Fruit fly (Drosophila melanogaster): ENCODE data around the gene CG31296.

The CG31296 gene

DNA sequence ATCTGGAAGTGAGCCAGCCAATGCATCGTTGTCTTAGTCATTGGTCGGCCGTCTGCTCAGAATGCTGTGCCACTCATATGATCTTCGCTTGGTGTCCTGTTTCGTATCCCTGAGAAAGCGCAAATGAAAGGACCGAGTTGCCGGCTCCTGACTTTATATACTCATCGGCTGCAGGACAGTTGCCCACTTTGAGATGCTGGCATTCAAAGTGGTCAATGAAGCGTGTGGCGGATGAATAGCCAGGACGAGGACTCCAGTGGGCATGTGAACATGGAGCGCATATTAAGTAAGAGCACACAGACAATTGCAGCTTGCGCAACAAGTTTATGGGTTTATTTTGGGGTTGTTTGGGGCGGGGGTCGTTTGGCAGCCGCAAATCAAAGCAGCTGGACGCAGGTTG, 46.0 kb downstream of the CG31296 start, which contains the start of gene Trissin:
TSS of gene Trissin (minus strand) at position 101 of the 400 bp plus-strand sequence.
- no peak for TF ChIP-seq eg (GFP tag; IDR thresholded peaks at IDR 0.05)

DNA sequence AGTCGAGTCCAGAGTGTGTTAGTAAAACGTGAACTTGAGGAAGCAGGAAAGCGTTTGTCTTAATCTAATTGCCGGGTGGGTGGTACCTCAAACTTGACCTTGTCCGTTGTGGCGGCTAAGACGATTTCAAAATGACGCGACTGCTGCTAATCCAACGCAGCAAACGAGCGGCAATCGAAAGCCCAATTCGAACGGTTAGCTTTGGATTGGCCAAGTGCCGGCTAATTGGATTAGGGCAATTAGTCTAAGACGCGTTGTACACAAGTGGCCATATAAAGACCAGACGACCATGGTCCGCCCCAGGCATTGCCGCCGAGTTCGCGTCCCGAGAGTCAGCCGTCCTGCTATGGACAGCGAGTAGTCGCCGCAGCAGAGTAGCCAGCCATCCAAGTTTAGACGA, 48.4 kb downstream of the CG31296 start, which contains the start of gene Rh6:
TSS of gene Rh6 (plus strand) at position 301 of the 400 bp plus-strand sequence.
- TF ChIP-seq Sox102F (GFP tag; optimal IDR thresholded peaks at IDR 0.05) (no peak), Ets96B (tag; optimal IDR thresholded peaks at IDR 0.05) (no peak), acj6 (GFP tag; optimal IDR thresholded peaks at IDR 0.05) (no peak), spab (GFP tag; optimal IDR thresholded peaks at IDR 0.05) (no peak), Lpt (GFP tag; optimal IDR thresholded peaks at IDR 0.05) (no peak), esn (GFP tag; optimal IDR thresholded peaks at IDR 0.05) (no peak), CG3919 (GFP tag; optimal IDR thresholded peaks at IDR 0.05) (no peak), CG15336 (GFP tag; IDR thresholded peaks at IDR 0.05) (no peak), Gug (GFP tag; IDR thresholded peaks at IDR 0.05) (no peak), lz (GFP tag; optimal IDR thresholded peaks at IDR 0.05) (no peak), CG11294 (GFP tag; IDR thresholded peaks at IDR 0.05) (no peak), svp (GFP tag) (no peak), dsx (GFP tag; optimal IDR thresholded peaks at IDR 0.05; ENCODE audit: poor library complexity, severe bottlenecking) (no peak), pdm3 (GFP tag; optimal IDR thresholded peaks at IDR 0.05) (no peak), CG6808 (GFP tag; optimal IDR thresholded peaks at IDR 0.05) (no peak), Eip75B (GFP tag; optimal IDR thresholded peaks at IDR 0.05) (no peak)

DNA sequence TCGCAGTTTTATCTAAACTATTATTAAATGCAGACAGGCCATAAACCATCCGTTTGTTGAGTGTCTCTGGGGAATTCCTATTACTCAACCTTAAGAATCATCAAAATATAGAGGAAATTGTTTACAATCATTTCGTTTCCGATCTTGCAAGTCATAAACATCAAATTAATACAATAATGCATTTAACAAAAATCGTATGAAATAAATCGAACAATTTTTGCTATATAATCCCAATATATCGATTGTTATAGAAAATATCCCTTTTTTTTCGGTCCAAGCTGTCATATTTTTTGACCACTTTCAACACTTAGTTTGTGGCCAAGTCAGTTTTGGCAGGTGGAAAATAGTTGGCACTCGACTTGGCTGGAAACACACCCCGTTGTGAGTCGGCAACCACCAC, 49.7 kb downstream of the CG31296 start, which contains the start of gene B9d1:
TSS of gene B9d1 (plus strand) at position 301 of the 400 bp plus-strand sequence.
- TF ChIP-seq lz (GFP tag; optimal IDR thresholded peaks at IDR 0.05) = no peak
- no peak for TF ChIP-seq CG9139 (GFP tag; optimal IDR thresholded peaks at IDR 0.05)
- no peak for TF ChIP-seq Sox102F (GFP tag; optimal IDR thresholded peaks at IDR 0.05)
- TF ChIP-seq topi (GFP tag; optimal IDR thresholded peaks at IDR 0.05) = no peak
- no peak for TF ChIP-seq CG10631 (GFP tag; optimal IDR thresholded peaks at IDR 0.05)
